In genomic region chrIV:8123541-8123940, ce11 we compare ENCODE assay signal across 2 worm cellular contexts.
TF ChIP-seq lines count a peak whose summit lies in the region.
"Not testable (repeated sequence)": the region's sequence is repeated elsewhere in the genome, so short reads cannot be mapped to it uniquely, and the experiment has no call there.

No protein-coding gene starts in this region.

TF ChIP-seq in whole organism, L4 larva, 104 proteins besides CTCF, POLR2A, EP300 and RAD21:
- TF ChIP-seq lim-7 (GFP tag; IDR thresholded peaks at IDR 0.05; lab: Robert Waterston, UW) = peak; percentile 76
- peak; percentile 63 for TF ChIP-seq snpc-1.2 (GFP tag; IDR thresholded peaks at IDR 0.05; lab: Robert Waterston, UW)
- TF ChIP-seq F26F4.8 (GFP tag; conservative IDR thresholded peaks at IDR 0.05; lab: Robert Waterston, UW) = 0 out of 2 replicates have a peak, but pooled peaks have one; percentile 33
- TF ChIP-seq egl-43 (GFP tag; IDR thresholded peaks at IDR 0.05; lab: Robert Waterston, UW) = peak; percentile 59; the same call in 1 of the 2 replicates
- TF ChIP-seq dmd-8 (GFP tag; IDR thresholded peaks at IDR 0.05; lab: Robert Waterston, UW) = 0 out of 2 replicates have a peak, but pooled peaks have one; percentile 16
- peak; percentile 47; the same call in 1 of the 2 replicates for TF ChIP-seq vab-7 (GFP tag; IDR thresholded peaks at IDR 0.05; lab: Robert Waterston, UW)
- 0 out of 2 replicates have a peak, but pooled peaks have one; percentile 23 for TF ChIP-seq Y105C5A.15 (GFP tag; IDR thresholded peaks at IDR 0.05; lab: Robert Waterston, UW)

TF ChIP-seq in whole organism, young adult, 124 proteins besides CTCF, POLR2A, EP300 and RAD21:
- TF ChIP-seq hmg-1.2 (GFP tag; IDR thresholded peaks at IDR 0.05; lab: Robert Waterston, UW) = peak; percentile 50
- TF ChIP-seq tbp1 (GFP tag; optimal IDR thresholded peaks at IDR 0.05; lab: Kevin White, UChicago) = peak; percentile 79
- not testable (repeated sequence) for TF ChIP-seq rpc-1 (optimal IDR thresholded peaks at IDR 0.05; lab: Kevin White, UChicago)
- peak; percentile 27 for TF ChIP-seq rpc-1 (tag; optimal IDR thresholded peaks at IDR 0.05; lab: Kevin White, UChicago)
- TF ChIP-seq lin-26 (GFP tag; IDR thresholded peaks at IDR 0.05; lab: Robert Waterston, UW) = peak; percentile 65; the same call in 1 of the 2 replicates
- TF ChIP-seq B0261.1 (tag; optimal IDR thresholded peaks at IDR 0.05; lab: Kevin White, UChicago) = peak; percentile 46
TF ChIP-seq in whole organism, young adult: peak in this region for 5; not testable (repeated sequence) for 119.
